Fruit fly (Drosophila melanogaster) whole organism, wandering third instar larva: ENCODE results near the gene CG17344.

Experiments
- Abd-B ChIP-seq: fragments of >200 bp; optimal IDR thresholded peaks from 2 replicates; lab custom pipeline; 2017; ENCODE audit warnings: missing biosample characterization, missing genetic modification characterization
- CG32264 ChIP-seq: fragments of 200-800 bp; sonication (Bioruptor generic); optimal IDR thresholded peaks from 2 replicates; lab custom pipeline; 2016; ENCODE audit warnings: missing biosample characterization, missing genetic modification characterization
- CG9705 ChIP-seq: fragments of 200-800 bp; sonication (Bioruptor generic); optimal IDR thresholded peaks from 2 replicates; lab custom pipeline; 2018; ENCODE audit warnings: missing biosample characterization, mild to moderate bottlenecking, missing genetic modification characterization
- CrebA ChIP-seq: fragments of 200-800 bp; sonication (Bioruptor generic); optimal IDR thresholded peaks from 2 replicates; lab custom pipeline; 2016; ENCODE audit warnings: missing biosample characterization, mild to moderate bottlenecking, missing genetic modification characterization, borderline replicate concordance
- Dfd ChIP-seq: fragments of >200 bp; optimal IDR thresholded peaks from 2 replicates; lab custom pipeline; 2017; ENCODE audit warnings: missing biosample characterization, missing genetic modification characterization
- Dif ChIP-seq: fragments of 200-275, 200-300 bp; sonication (Bioruptor generic); optimal IDR thresholded peaks from 2 replicates; lab custom pipeline; 2018; ENCODE audit warnings: missing biosample characterization, missing genetic modification characterization; ENCODE audit not compliant: partially characterized antibody
- GATAd ChIP-seq: sonication (Bioruptor generic); optimal IDR thresholded peaks from 2 replicates; lab custom pipeline; 2016; ENCODE audit warnings: missing biosample characterization, missing genetic modification characterization
- HLH106 ChIP-seq: fragments of 200-800 bp; optimal IDR thresholded peaks from 3 replicates; lab custom pipeline; 2019; ENCODE audit warnings: missing biosample characterization, mild to moderate bottlenecking, missing genetic modification characterization, moderate library complexity
- Hnf4 ChIP-seq: fragments of 200-800 bp; sonication (Bioruptor generic); optimal IDR thresholded peaks from 2 replicates; lab custom pipeline; 2016; ENCODE audit warnings: missing biosample characterization, mild to moderate bottlenecking, missing genetic modification characterization
- Hr78 ChIP-seq: fragments of >200 bp; optimal IDR thresholded peaks from 2 replicates; lab custom pipeline; 2017; ENCODE audit warnings: missing biosample characterization, missing genetic modification characterization
- Hr83 ChIP-seq: fragments of 200-300 bp; sonication (Bioruptor generic); optimal IDR thresholded peaks from 2 replicates; lab custom pipeline; 2016; ENCODE audit warnings: missing biosample characterization, mild to moderate bottlenecking, missing genetic modification characterization, moderate library complexity; ENCODE audit not compliant: poor library complexity, severe bottlenecking
- Jra ChIP-seq: sonication (Bioruptor generic); optimal IDR thresholded peaks from 2 replicates; lab custom pipeline; 2016; ENCODE audit warnings: missing biosample characterization, missing genetic modification characterization
- Mio ChIP-seq: sonication (Bioruptor generic); optimal IDR thresholded peaks from 2 replicates; lab custom pipeline; 2016; ENCODE audit warnings: missing biosample characterization, missing genetic modification characterization
- Myc ChIP-seq: fragments of >200 bp; optimal IDR thresholded peaks from 2 replicates; lab custom pipeline; 2017
- OdsH ChIP-seq: fragments of 200-800 bp; sonication (Bioruptor generic); optimal IDR thresholded peaks from 2 replicates; lab custom pipeline; 2016; ENCODE audit warnings: missing biosample characterization, mild to moderate bottlenecking, missing genetic modification characterization
- Rel ChIP-seq, 2 experiments: fragments of 200-800 bp; sonication (Bioruptor generic) in 1 of 2; optimal IDR thresholded peaks; 2 replicates in 1 of 2; 3 replicates in 1 of 2; lab custom pipeline; 2016 to 2019; ENCODE audit warnings: mild to moderate bottlenecking in 2 of 2, missing biosample characterization in 2 of 2, missing genetic modification characterization in 2 of 2, moderate library complexity in 1 of 2
- Vsx2 ChIP-seq: fragments of 200-300, 225-300 bp; sonication (Bioruptor generic); optimal IDR thresholded peaks from 2 replicates; lab custom pipeline; 2018; ENCODE audit warnings: missing biosample characterization, missing genetic modification characterization; ENCODE audit not compliant: partially characterized antibody
- br ChIP-seq: fragments of 200-800 bp; sonication (Bioruptor generic); optimal IDR thresholded peaks from 2 replicates; lab custom pipeline; 2016; ENCODE audit warnings: missing biosample characterization, missing genetic modification characterization
- brk ChIP-seq: fragments of 200-800 bp; sonication (Bioruptor generic); optimal IDR thresholded peaks from 2 replicates; lab custom pipeline; 2016; ENCODE audit warnings: missing biosample characterization, mild to moderate bottlenecking, missing genetic modification characterization
- dl ChIP-seq, 2 experiments: fragments of 175-275, 200-275 bp in 1 of 2; fragments of 200-275 bp in 1 of 2; sonication (Bioruptor generic); optimal IDR thresholded peaks; lab custom pipeline; 2018; ENCODE audit warnings: mild to moderate bottlenecking in 2 of 2, missing biosample characterization in 2 of 2, missing genetic modification characterization in 2 of 2, moderate library complexity in 2 of 2; ENCODE audit not compliant: partially characterized antibody in 2 of 2, insufficient read depth in 1 of 2
- dmrt93B ChIP-seq: fragments of 200-800 bp; sonication (Bioruptor generic); optimal IDR thresholded peaks from 2 replicates; lab custom pipeline; 2018; ENCODE audit warnings: missing biosample characterization, mild to moderate bottlenecking, missing genetic modification characterization
- dsf ChIP-seq: sonication (Bioruptor generic); optimal IDR thresholded peaks from 2 replicates; lab custom pipeline; 2016; ENCODE audit warnings: missing biosample characterization, missing genetic modification characterization, borderline replicate concordance
- ey ChIP-seq: fragments of 200-800 bp; sonication (Bioruptor generic); optimal IDR thresholded peaks from 2 replicates; lab custom pipeline; 2016; ENCODE audit warnings: missing biosample characterization, missing genetic modification characterization
- foxo ChIP-seq, 2 experiments: fragments of 200-800 bp; sonication (Bioruptor generic); optimal IDR thresholded peaks; 2 replicates in 1 of 2; 3 replicates in 1 of 2; lab custom pipeline; 2016 to 2017; ENCODE audit warnings: missing biosample characterization in 2 of 2, missing genetic modification characterization in 2 of 2
- fru ChIP-seq: fragments of 200-800 bp; sonication (Bioruptor generic); optimal IDR thresholded peaks from 3 replicates; lab custom pipeline; 2016; ENCODE audit warnings: missing biosample characterization, mild to moderate bottlenecking, missing genetic modification characterization
- h ChIP-seq: fragments of 200-800 bp; sonication (Bioruptor generic); optimal IDR thresholded peaks from 3 replicates; lab custom pipeline; 2016; ENCODE audit warnings: missing biosample characterization, mild to moderate bottlenecking, missing genetic modification characterization
- lola ChIP-seq: fragments of >200 bp; optimal IDR thresholded peaks from 2 replicates; lab custom pipeline; 2017; ENCODE audit warnings: missing biosample characterization, missing genetic modification characterization
- pan ChIP-seq: fragments of >200 bp; optimal IDR thresholded peaks from 2 replicates; lab custom pipeline; 2017
- psq ChIP-seq: fragments of 200-800 bp; sonication (Bioruptor generic); optimal IDR thresholded peaks from 3 replicates; lab custom pipeline; 2017; ENCODE audit warnings: missing biosample characterization, mild to moderate bottlenecking, missing genetic modification characterization, moderate library complexity
- rgr ChIP-seq: fragments of 200-800 bp; sonication (Bioruptor generic); optimal IDR thresholded peaks from 3 replicates; lab custom pipeline; 2016; ENCODE audit warnings: missing biosample characterization, mild to moderate bottlenecking, missing genetic modification characterization
- sage ChIP-seq: fragments of 200-800 bp; sonication (Bioruptor generic); optimal IDR thresholded peaks from 2 replicates; lab custom pipeline; 2016; ENCODE audit warnings: missing biosample characterization, mild to moderate bottlenecking, missing genetic modification characterization
- sv ChIP-seq: fragments of 200-800 bp; sonication (Bioruptor generic); optimal IDR thresholded peaks from 3 replicates; lab custom pipeline; 2016; ENCODE audit warnings: missing biosample characterization, missing genetic modification characterization
- tai ChIP-seq: sonication (Bioruptor generic); optimal IDR thresholded peaks from 2 replicates; lab custom pipeline; 2016; ENCODE audit warnings: missing biosample characterization, missing genetic modification characterization
- woc ChIP-seq: sonication (Bioruptor generic); optimal IDR thresholded peaks from 2 replicates; lab custom pipeline; 2016; ENCODE audit warnings: missing biosample characterization, mild to moderate bottlenecking, missing genetic modification characterization

The CG17344 gene

dm6 chr2L:19136735-19137134 lies 34.9 kb downstream of the CG17344 start (continued):
- peak; percentile 52 for TF ChIP-seq CG32264 (GFP tag; lab: Kevin White, UChicago)
- no peak for TF ChIP-seq Abd-B (GFP tag; lab: Kevin White, UChicago)

- no peak for TF ChIP-seq dl (GFP tag; optimal IDR thresholded peaks at IDR 0.05; lab: Kevin White, UChicago; ENCODE audit: insufficient read depth in 1 of 2, partially characterized antibody in 2 of 2)
- peak; percentile 83 for TF ChIP-seq Dfd (GFP tag; lab: Kevin White, UChicago)
- TF ChIP-seq Hnf4 (GFP tag; lab: Kevin White, UChicago), result no peak
- no peak for TF ChIP-seq fru
- no peak for TF ChIP-seq Myc
- no peak for TF ChIP-seq psq (GFP tag; lab: Kevin White, UChicago)
These were observed 35.9 kb downstream of the CG17344 start for dm6 chr2L:19137494-19138360.

- TF ChIP-seq Rel (GFP tag; optimal IDR thresholded peaks at IDR 0.05; lab: Kevin White, UChicago) (no peak), Rel (tag; optimal IDR thresholded peaks at IDR 0.05; lab: Kevin White, UChicago) (peak; percentile 13), lola (no peak), Dfd (GFP tag; lab: Kevin White, UChicago) (peak; percentile 69), Hnf4 (GFP tag; lab: Kevin White, UChicago) (no peak)
- TF ChIP-seq, all 38 proteins: peak for 2
These were observed 36.7 kb downstream of the CG17344 start for dm6 chr2L:19138361-19139041.

dm6 chr2L:19139751-19140150 lies 37.9 kb downstream of the CG17344 start:
- TF ChIP-seq dmrt93B (GFP tag; lab: Kevin White, UChicago), result no peak
- no peak for TF ChIP-seq Dif (GFP tag; lab: Kevin White, UChicago)
- no peak for TF ChIP-seq dl (GFP tag; optimal IDR thresholded peaks at IDR 0.05; lab: Kevin White, UChicago; ENCODE audit: insufficient read depth in 1 of 2, partially characterized antibody in 2 of 2)
- no peak for TF ChIP-seq Vsx2 (GFP tag; lab: Kevin White, UChicago)
- TF ChIP-seq CrebA (GFP tag; lab: Kevin White, UChicago), result no peak
- no peak for TF ChIP-seq tai (GFP tag; lab: Kevin White, UChicago)
- no peak for TF ChIP-seq br (GFP tag; lab: Kevin White, UChicago)
- no peak for TF ChIP-seq dsf (GFP tag; lab: Kevin White, UChicago)
- no peak for TF ChIP-seq Myc
- no peak for TF ChIP-seq sage (GFP tag; lab: Kevin White, UChicago)
- TF ChIP-seq woc (GFP tag; lab: Kevin White, UChicago), result no peak
- TF ChIP-seq Hnf4 (GFP tag; lab: Kevin White, UChicago), result no peak
- TF ChIP-seq sv (GFP tag; lab: Kevin White, UChicago), result no peak
- no peak for TF ChIP-seq OdsH (GFP tag; lab: Kevin White, UChicago)
- no peak for TF ChIP-seq CG32264 (GFP tag; lab: Kevin White, UChicago)
- TF ChIP-seq Jra, result no peak
- TF ChIP-seq HLH106 (tag; lab: Kevin White, UChicago), result no peak

dm6 chr2L:19140257-19140983 lies 38.6 kb downstream of the CG17344 start:
- TF ChIP-seq brk (no peak), fru (peak; percentile 76), CrebA (GFP tag; lab: Kevin White, UChicago) (no peak), CG9705 (GFP tag; lab: Kevin White, UChicago) (no peak), Dif (GFP tag; lab: Kevin White, UChicago) (no peak), ey (GFP tag; lab: Kevin White, UChicago) (no peak), h (GFP tag; lab: Kevin White, UChicago) (no peak), Myc (no peak), Dfd (GFP tag; lab: Kevin White, UChicago) (no peak), dsf (GFP tag; lab: Kevin White, UChicago) (no peak), OdsH (GFP tag; lab: Kevin White, UChicago) (no peak), Vsx2 (GFP tag; lab: Kevin White, UChicago) (no peak), foxo (GFP tag; optimal IDR thresholded peaks at IDR 0.05; lab: Kevin White, UChicago) (peak in 1 of 2 experiments; percentile 76), Rel (GFP tag; optimal IDR thresholded peaks at IDR 0.05; lab: Kevin White, UChicago) (no peak), Rel (tag; optimal IDR thresholded peaks at IDR 0.05; lab: Kevin White, UChicago) (peak; percentile 23), dmrt93B (GFP tag; lab: Kevin White, UChicago) (peak; percentile 15), rgr (GFP tag; lab: Kevin White, UChicago) (no peak), psq (GFP tag; lab: Kevin White, UChicago) (no peak), Hr83 (GFP tag; lab: Kevin White, UChicago) (no peak), GATAd (GFP tag; lab: Kevin White, UChicago) (no peak), pan (lab: Kevin White, UChicago) (no peak), Hr78 (GFP tag; lab: Kevin White, UChicago) (no peak), Mio (no peak), lola (no peak), woc (GFP tag; lab: Kevin White, UChicago) (no peak), HLH106 (tag; lab: Kevin White, UChicago) (peak; percentile 55)
